Fruit fly (Drosophila melanogaster) whole organism, embryonic: Measurements from ENCODE around the gene Pdh.

Experiments
- Bdp1 ChIP-seq: fragments of 200-800 bp; sonication (Bioruptor generic); optimal IDR thresholded peaks from 3 replicates; lab custom pipeline; 2016; ENCODE audit warnings: missing biosample characterization, missing genetic modification characterization
- Bgb ChIP-seq: fragments of 200-800 bp; sonication (Bioruptor generic); IDR thresholded peaks from 2 replicates; pipeline ENCODE4 v1.3.6; 2022; ENCODE audit warnings: missing biosample characterization, missing genetic modification characterization; ENCODE audit not compliant: partially characterized antibody
- CG10147 ChIP-seq: fragments of 200-800 bp; sonication (Bioruptor generic); optimal IDR thresholded peaks from 2 replicates; lab custom pipeline; 2019; ENCODE audit warnings: missing biosample characterization, mild to moderate bottlenecking, missing genetic modification characterization, moderate library complexity
- CG10209 ChIP-seq: fragments of 200-800 bp; sonication (Bioruptor generic); optimal IDR thresholded peaks from 3 replicates; lab custom pipeline; 2017; ENCODE audit warnings: missing biosample characterization, mild to moderate bottlenecking, missing genetic modification characterization, missing genetic modification reagents
- CG11696 ChIP-seq: fragments of 200-800 bp; sonication (Bioruptor generic); IDR thresholded peaks from 2 replicates; pipeline ENCODE4 v1.3.6; 2022; ENCODE audit warnings: missing biosample characterization, missing genetic modification characterization
- CG12744 ChIP-seq: fragments of 200-800 bp; sonication (Bioruptor generic); optimal IDR thresholded peaks from 2 replicates; lab custom pipeline; 2016; ENCODE audit warnings: missing biosample characterization, missing genetic modification characterization
- CG13287 ChIP-seq: fragments of 200-800 bp; sonication (Bioruptor generic); IDR thresholded peaks from 2 replicates; pipeline ENCODE4 v1.3.6; 2022; ENCODE audit warnings: missing biosample characterization, missing genetic modification characterization; ENCODE audit not compliant: partially characterized antibody
- CG14441 ChIP-seq: fragments of 200-800 bp; sonication (Bioruptor generic); IDR thresholded peaks from 2 replicates; pipeline ENCODE4 v1.3.6; 2022; ENCODE audit warnings: missing biosample characterization, missing genetic modification characterization
- CG16779 ChIP-seq: fragments of 200-800 bp; sonication (Bioruptor generic); IDR thresholded peaks from 2 replicates; pipeline ENCODE4 v1.3.6; 2022; ENCODE audit warnings: missing biosample characterization, missing genetic modification characterization
- CG17802 ChIP-seq: fragments of 200-800 bp; sonication (Bioruptor generic); optimal IDR thresholded peaks from 2 replicates; lab custom pipeline; 2018; ENCODE audit warnings: missing biosample characterization, mild to moderate bottlenecking, missing genetic modification characterization, moderate library complexity
- CG30431 ChIP-seq: fragments of 200-800 bp; sonication (Bioruptor generic); optimal IDR thresholded peaks from 2 replicates; lab custom pipeline; 2017; ENCODE audit warnings: missing biosample characterization, missing genetic modification characterization
- CG32772 ChIP-seq: fragments of 200-800 bp; sonication (Bioruptor generic); IDR thresholded peaks from 2 replicates; pipeline ENCODE4 v1.3.6; 2022; ENCODE audit warnings: missing biosample characterization, missing genetic modification characterization
- CG4282 ChIP-seq: fragments of 200-800 bp; sonication (Bioruptor generic); optimal IDR thresholded peaks from 2 replicates; lab custom pipeline; 2016; ENCODE audit warnings: missing biosample characterization, missing genetic modification characterization
- CG6683 ChIP-seq: fragments of 200-800 bp; sonication (Bioruptor generic); optimal IDR thresholded peaks from 2 replicates; lab custom pipeline; 2017; ENCODE audit warnings: missing biosample characterization, mild to moderate bottlenecking, missing genetic modification characterization, missing genetic modification reagents
- CG6791 ChIP-seq: fragments of 200-800 bp; sonication (Bioruptor generic); IDR thresholded peaks from 3 replicates; pipeline ENCODE4 v1.3.6; 2022; ENCODE audit warnings: missing biosample characterization, missing genetic modification characterization; ENCODE audit not compliant: partially characterized antibody
- CG6813 ChIP-seq: fragments of 200-800 bp; sonication (Bioruptor generic); optimal IDR thresholded peaks from 2 replicates; lab custom pipeline; 2017; ENCODE audit warnings: missing biosample characterization, missing genetic modification characterization, mild to moderate bottlenecking, moderate library complexity, missing genetic modification reagents
- CG7556 ChIP-seq: fragments of 200-800 bp; sonication (Bioruptor generic); optimal IDR thresholded peaks from 2 replicates; lab custom pipeline; 2017; ENCODE audit warnings: missing biosample characterization, mild to moderate bottlenecking, missing genetic modification characterization
- CG7928 ChIP-seq: fragments of 200-800 bp; sonication (Bioruptor generic); optimal IDR thresholded peaks from 2 replicates; lab custom pipeline; 2017; ENCODE audit warnings: missing biosample characterization, mild to moderate bottlenecking, missing genetic modification characterization
- CG7963 ChIP-seq: fragments of 200-800 bp; sonication (Bioruptor generic); IDR thresholded peaks from 3 replicates; pipeline ENCODE4 v1.3.6; 2022; ENCODE audit warnings: missing biosample characterization, missing genetic modification characterization; ENCODE audit not compliant: partially characterized antibody
- CG9797 ChIP-seq: fragments of 200-800 bp; sonication (Bioruptor generic); optimal IDR thresholded peaks from 3 replicates; lab custom pipeline; 2018; ENCODE audit warnings: missing biosample characterization, mild to moderate bottlenecking, missing genetic modification characterization
- CHES-1-like ChIP-seq: fragments of 200-800 bp; sonication (Bioruptor generic); optimal IDR thresholded peaks from 2 replicates; lab custom pipeline; 2016; ENCODE audit warnings: missing biosample characterization, missing genetic modification characterization
- E2f2 ChIP-seq: fragments of 200-800 bp; sonication (Bioruptor generic); IDR thresholded peaks from 2 replicates; pipeline ENCODE4 v1.3.6; 2022; ENCODE audit warnings: missing biosample characterization, missing genetic modification characterization
- HHEX ChIP-seq: fragments of 200-800 bp; sonication (Bioruptor generic); optimal IDR thresholded peaks from 3 replicates; lab custom pipeline; 2017; ENCODE audit warnings: missing biosample characterization, mild to moderate bottlenecking, missing genetic modification characterization, missing genetic modification reagents
- HmgD ChIP-seq: fragments of 200-800 bp; sonication (Bioruptor generic); optimal IDR thresholded peaks from 3 replicates; lab custom pipeline; 2016; ENCODE audit warnings: missing biosample characterization, missing genetic modification characterization
- MESR4 ChIP-seq: fragments of 200-800 bp; sonication (Bioruptor generic); optimal IDR thresholded peaks from 2 replicates; lab custom pipeline; 2018; ENCODE audit warnings: missing biosample characterization, mild to moderate bottlenecking, missing genetic modification characterization, moderate library complexity
- Med ChIP-seq: fragments of 200-800 bp; sonication (Bioruptor generic); peaks from one replicate; lab custom pipeline; 2016; ENCODE audit warnings: missing biosample characterization, missing genetic modification characterization, mild to moderate bottlenecking, inconsistent platforms, moderate library complexity
- Myb ChIP-seq: fragments of 200-800 bp; sonication (Bioruptor generic); optimal IDR thresholded peaks from 2 replicates; lab custom pipeline; 2016; ENCODE audit warnings: missing biosample characterization, missing genetic modification characterization
- Rfx ChIP-seq: fragments of 200-800 bp; sonication (Bioruptor generic); IDR thresholded peaks from 2 replicates; pipeline ENCODE4 v1.3.6; 2022; ENCODE audit warnings: missing biosample characterization, missing genetic modification characterization
- Sry-δ ChIP-seq: fragments of 200-800 bp; sonication (Bioruptor generic); optimal IDR thresholded peaks from 2 replicates; lab custom pipeline; 2016; ENCODE audit warnings: missing biosample characterization, missing genetic modification characterization
- YL-1 ChIP-seq: fragments of 200-800 bp; sonication (Bioruptor generic); optimal IDR thresholded peaks from 3 replicates; lab custom pipeline; 2017; ENCODE audit warnings: missing biosample characterization, mild to moderate bottlenecking, missing genetic modification characterization
- chinmo ChIP-seq: fragments of 200-800 bp; sonication (Bioruptor generic); IDR thresholded peaks from 4 replicates; pipeline ENCODE4 v1.3.6; 2022; ENCODE audit warnings: missing biosample characterization, missing genetic modification characterization; ENCODE audit not compliant: partially characterized antibody
- crp ChIP-seq, 2 experiments: fragments of 200-800 bp; sonication (Bioruptor generic); optimal IDR thresholded peaks; 2 replicates in 1 of 2; 3 replicates in 1 of 2; lab custom pipeline; 2017; ENCODE audit warnings: missing biosample characterization in 2 of 2, missing genetic modification characterization in 2 of 2, mild to moderate bottlenecking in 1 of 2, moderate library complexity in 1 of 2
- dmrt11E ChIP-seq: fragments of 200-800 bp; sonication (Bioruptor generic); optimal IDR thresholded peaks from 3 replicates; lab custom pipeline; 2018; ENCODE audit warnings: missing biosample characterization, mild to moderate bottlenecking, missing genetic modification characterization, moderate library complexity
- fd3F ChIP-seq: fragments of 200-800 bp; sonication (Bioruptor generic); optimal IDR thresholded peaks from 2 replicates; lab custom pipeline; 2018; ENCODE audit warnings: missing biosample characterization, mild to moderate bottlenecking, missing genetic modification characterization, moderate library complexity
- fru ChIP-seq: fragments of >200 bp; optimal IDR thresholded peaks from 2 replicates; lab custom pipeline; 2017
- fu2 ChIP-seq: fragments of 200-800 bp; sonication (Bioruptor generic); optimal IDR thresholded peaks from 2 replicates; lab custom pipeline; 2016; ENCODE audit warnings: missing biosample characterization, missing genetic modification characterization
- gcm ChIP-seq: fragments of 200-800 bp; sonication (Bioruptor generic); optimal IDR thresholded peaks from 2 replicates; lab custom pipeline; 2019; ENCODE audit warnings: missing biosample characterization, mild to moderate bottlenecking, missing genetic modification characterization, moderate library complexity
- jumu ChIP-seq: fragments of 200-800 bp; sonication (Bioruptor generic); optimal IDR thresholded peaks from 3 replicates; lab custom pipeline; 2016; ENCODE audit warnings: missing biosample characterization, missing genetic modification characterization
- kay ChIP-seq: fragments of 200-800 bp; sonication (Bioruptor generic); optimal IDR thresholded peaks from 2 replicates; lab custom pipeline; 2016; ENCODE audit warnings: missing biosample characterization, missing genetic modification characterization
- lab ChIP-seq: fragments of 200-800 bp; sonication (Bioruptor generic); optimal IDR thresholded peaks from 3 replicates; lab custom pipeline; 2017; ENCODE audit warnings: missing biosample characterization, missing genetic modification characterization, mild to moderate bottlenecking, moderate library complexity, missing genetic modification reagents
- phol ChIP-seq: fragments of 200-800 bp; sonication (Bioruptor generic); optimal IDR thresholded peaks from 3 replicates; lab custom pipeline; 2018; ENCODE audit warnings: missing biosample characterization, mild to moderate bottlenecking, missing genetic modification characterization, moderate library complexity
- pzg ChIP-seq: fragments of 200-800 bp; sonication (Bioruptor generic); optimal IDR thresholded peaks from 3 replicates; lab custom pipeline; 2018; ENCODE audit warnings: missing biosample characterization, mild to moderate bottlenecking, missing genetic modification characterization, moderate library complexity
- row ChIP-seq: fragments of 200-800 bp; sonication (Bioruptor generic); IDR thresholded peaks from 3 replicates; pipeline ENCODE4 v1.3.6; 2022; ENCODE audit warnings: missing biosample characterization, missing genetic modification characterization
- stwl ChIP-seq: fragments of 200-800 bp; sonication (Bioruptor generic); optimal IDR thresholded peaks from 3 replicates; lab custom pipeline; 2018; ENCODE audit warnings: missing biosample characterization, mild to moderate bottlenecking, missing genetic modification characterization, moderate library complexity
- trem ChIP-seq: fragments of 200-800 bp; optimal IDR thresholded peaks from 3 replicates; lab custom pipeline; 2019; ENCODE audit warnings: missing biosample characterization, mild to moderate bottlenecking, missing genetic modification characterization, moderate library complexity
- ttk ChIP-seq: fragments of 200-800 bp; sonication (Bioruptor generic); IDR thresholded peaks from 2 replicates; pipeline ENCODE4 v2.1.2; 2022; ENCODE audit warnings: missing biosample characterization, missing genetic modification characterization
- zen2 ChIP-seq: fragments of 200-800 bp; sonication (Bioruptor generic); IDR thresholded peaks from 3 replicates; pipeline ENCODE4 v1.3.6; 2022; ENCODE audit warnings: missing biosample characterization, missing genetic modification characterization; ENCODE audit not compliant: partially characterized antibody

The Pdh gene

dm6 chr3L:16351770-16352429 is 2.2 kb downstream of the Pdh start, which contains the start of the genes Golgin104 and Tcs3 (continued):
- no peak for TF ChIP-seq lab
- no peak for TF ChIP-seq HmgD (GFP tag; lab: Kevin White, UChicago)
- TF ChIP-seq CG16779 (GFP tag; lab: Robert Waterston, UW): no peak
- TF ChIP-seq jumu (GFP tag; lab: Kevin White, UChicago): no peak
- TF ChIP-seq CG14441 (GFP tag; lab: Robert Waterston, UW): no peak
- TF ChIP-seq CG6813 (GFP tag; lab: Kevin White, UChicago): no peak
- TF ChIP-seq CG10209 (GFP tag; lab: Kevin White, UChicago): no peak
- TF ChIP-seq Rfx: no peak; the same call in 1 of the 2 replicates
- no peak for TF ChIP-seq zen2 (GFP tag; lab: Robert Waterston, UW)
- TF ChIP-seq phol (tag; lab: Kevin White, UChicago): peak; percentile 4
- TF ChIP-seq CG9797 (GFP tag; lab: Kevin White, UChicago): peak; percentile 89
- no peak for TF ChIP-seq CG11696 (GFP tag; lab: Robert Waterston, UW)
- TF ChIP-seq row (GFP tag; lab: Robert Waterston, UW): peak; percentile 39; the same call in 1 of the 3 replicates
- TF ChIP-seq CG6683: no peak
- no peak for TF ChIP-seq CG7556 (GFP tag; lab: Kevin White, UChicago)
- TF ChIP-seq gcm (GFP tag; lab: Kevin White, UChicago): no peak
- TF ChIP-seq CG32772 (GFP tag; lab: Robert Waterston, UW): no peak
- no peak for TF ChIP-seq ttk (GFP tag; lab: Robert Waterston, UW)
- no peak for TF ChIP-seq CG30431
- peak; percentile 32 for TF ChIP-seq CHES-1-like (GFP tag; lab: Kevin White, UChicago)
- TF ChIP-seq Sry-δ: peak; percentile 16
- TF ChIP-seq dmrt11E (tag; lab: Kevin White, UChicago): no peak
- no peak for TF ChIP-seq fd3F
- TF ChIP-seq Bgb (GFP tag; lab: Robert Waterston, UW): no peak
- no peak for TF ChIP-seq fru

DNA sequence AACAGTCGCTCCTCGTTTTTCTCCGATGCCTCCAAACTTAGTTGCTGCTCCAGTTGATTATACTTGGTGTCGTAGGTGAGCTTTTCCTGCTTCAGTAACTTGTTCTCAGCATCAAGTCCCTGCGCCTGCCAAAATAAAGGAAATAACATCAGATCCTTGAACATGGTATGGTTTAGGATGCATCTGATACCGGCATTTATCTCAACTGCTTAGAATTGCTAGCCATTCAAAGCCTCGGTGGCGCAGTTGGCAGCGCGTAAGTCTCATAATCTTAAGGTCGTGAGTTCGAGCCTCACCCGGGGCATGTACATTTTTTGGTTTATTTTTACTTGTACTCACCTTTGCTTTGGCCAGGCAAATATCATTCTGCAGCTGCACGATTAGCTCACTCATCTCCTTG is 4.4 kb downstream of the Pdh start:
- peak; percentile 95 for TF ChIP-seq Bdp1 (GFP tag; lab: Kevin White, UChicago)
- no peak for TF ChIP-seq CG10147 (GFP tag; lab: Kevin White, UChicago)
- TF ChIP-seq HHEX: no peak
- 0 out of 3 replicates have a peak, but pooled peaks have one; percentile 8 for TF ChIP-seq CG7963 (GFP tag; lab: Robert Waterston, UW)
- TF ChIP-seq fu2: no peak
- no peak for TF ChIP-seq CG9797 (GFP tag; lab: Kevin White, UChicago)
- TF ChIP-seq CG6791 (GFP tag; lab: Robert Waterston, UW): 0 out of 3 replicates have a peak, but pooled peaks have one; percentile 43
- peak; percentile 5 for TF ChIP-seq Med (GFP tag; lab: Kevin White, UChicago)

DNA sequence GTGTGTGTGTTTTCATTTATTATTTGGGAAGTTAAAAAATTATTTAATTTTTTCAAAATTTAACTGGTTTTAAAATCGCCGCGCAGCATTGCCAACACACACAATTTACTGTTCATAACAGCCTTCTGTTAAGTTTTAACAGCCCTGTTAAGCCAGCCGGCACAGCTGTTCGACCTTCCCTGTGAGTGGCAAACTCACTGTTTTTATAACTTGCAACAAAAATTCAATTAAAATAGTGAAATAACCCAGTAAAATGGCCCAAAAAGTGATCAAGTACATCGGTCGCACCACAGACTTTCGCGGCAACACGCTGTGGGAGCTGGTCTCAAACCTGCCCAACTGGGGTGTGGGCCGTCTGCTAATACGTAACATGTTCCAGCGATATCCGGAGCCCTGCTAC is 6.2 kb downstream of the Pdh start, which contains the start of gene mRpS34:
TSS of gene mRpS34 (plus strand) at position 161 of the 400 bp plus-strand sequence.
- TF ChIP-seq crp (GFP tag; optimal IDR thresholded peaks at IDR 0.05; lab: Kevin White, UChicago) (peak; percentile 31 to 87), CG4282 (no peak), CG12744 (GFP tag; lab: Kevin White, UChicago) (no peak), CG7928 (no peak), CG17802 (no peak), kay (GFP tag; lab: Kevin White, UChicago) (no peak), pzg (GFP tag; lab: Kevin White, UChicago) (peak; percentile 46), Myb (GFP tag; lab: Kevin White, UChicago) (peak; percentile 89), trem (peak; percentile 63), E2f2 (GFP tag; lab: Robert Waterston, UW) (peak; percentile 66), stwl (peak; percentile 55), MESR4 (GFP tag; lab: Kevin White, UChicago) (peak; percentile 81), chinmo (GFP tag; lab: Robert Waterston, UW) (0 out of 4 replicates have a peak, but pooled peaks have one; percentile 27), CG6791 (GFP tag; lab: Robert Waterston, UW) (peak; percentile 23; the same call in 1 of the 3 replicates), CG13287 (GFP tag; lab: Robert Waterston, UW) (peak; percentile 36), YL-1 (peak; percentile 51)
